Worm (Caenorhabditis elegans): ENCODE results near the gene Y110A2AL.7.

- TF ChIP-seq nhr-77 (tag; optimal IDR thresholded peaks at IDR 0.05) (no peak), snpc-4 (tag; optimal IDR thresholded peaks at IDR 0.05) (no peak)
Observed at ce11 chrII:2885518-2886449, 42.8 kb upstream of the Y110A2AL.7 start.

Data from whole organism, L3 larva.